Fruit fly (Drosophila melanogaster): ENCODE results near the gene disco-r.

disco-r gene

DNA sequence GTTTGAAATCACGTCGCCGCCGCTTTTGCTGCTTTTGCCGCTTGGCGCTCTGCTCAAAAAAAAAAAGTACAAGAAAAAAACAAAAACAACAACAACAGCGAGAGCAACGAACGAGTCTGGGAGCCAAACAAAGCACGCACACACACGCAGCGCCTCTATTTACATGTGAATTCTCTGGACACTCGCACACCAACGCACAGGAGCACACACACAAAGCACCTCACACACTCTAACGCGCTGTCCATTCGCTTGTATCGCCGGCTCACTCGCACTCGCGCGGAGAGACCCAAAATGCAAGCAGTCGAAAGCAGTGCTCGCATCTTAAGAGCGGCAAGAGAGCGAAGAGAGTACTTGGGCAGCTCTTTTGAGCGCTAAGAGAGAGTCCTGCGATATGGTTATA, at the start of gene disco-r (continued):
- TF ChIP-seq CG34422 (GFP tag; IDR thresholded peaks at IDR 0.05) (no peak; the same call in 2 of the 3 replicates), CG2120 (GFP tag; optimal IDR thresholded peaks at IDR 0.05) (no peak), CG9817 (tag; optimal IDR thresholded peaks at IDR 0.05) (no peak), Lim3 (GFP tag; IDR thresholded peaks at IDR 0.05) (no peak), CG6689 (GFP tag; IDR thresholded peaks at IDR 0.05) (no peak), CG10321 (GFP tag; IDR thresholded peaks at IDR 0.05) (peak; percentile 93), insv (GFP tag; optimal IDR thresholded peaks at IDR 0.05) (no peak), CG16779 (GFP tag; IDR thresholded peaks at IDR 0.05) (no peak), corto (GFP tag; optimal IDR thresholded peaks at IDR 0.05) (no peak), sisA (GFP tag; IDR thresholded peaks at IDR 0.05) (no peak), crc (GFP tag; optimal IDR thresholded peaks at IDR 0.05) (no peak), Dip3 (GFP tag; optimal IDR thresholded peaks at IDR 0.05) (no peak), CG9215 (GFP tag; IDR thresholded peaks at IDR 0.05) (no peak), CG11093 (GFP tag; IDR thresholded peaks at IDR 0.05) (no peak), CG13624 (GFP tag; optimal IDR thresholded peaks at IDR 0.05) (no peak), kay (GFP tag; optimal IDR thresholded peaks at IDR 0.05) (no peak), esg (GFP tag; conservative IDR thresholded peaks at IDR 0.05) (no peak), CG4360 (GFP tag; IDR thresholded peaks at IDR 0.05) (peak; percentile 89), Rfx (GFP tag; IDR thresholded peaks at IDR 0.05) (peak; percentile 22; the same call in 1 of the 2 replicates), CG6683 (GFP tag; optimal IDR thresholded peaks at IDR 0.05) (no peak), Ssrp (tag; optimal IDR thresholded peaks at IDR 0.05) (no peak), CG10366 (GFP tag; IDR thresholded peaks at IDR 0.05) (no peak), sqz (GFP tag; optimal IDR thresholded peaks at IDR 0.05) (peak; percentile 83), vvl (GFP tag; IDR thresholded peaks at IDR 0.05) (peak; percentile 48; the same call in 1 of the 2 replicates), Gsc (GFP tag; IDR thresholded peaks at IDR 0.05) (no peak), CG31388 (GFP tag; optimal IDR thresholded peaks at IDR 0.05) (no peak), slp2 (GFP tag; optimal IDR thresholded peaks at IDR 0.05) (no peak), Med (GFP tag) (peak; percentile 76), tx (GFP tag; optimal IDR thresholded peaks at IDR 0.05) (no peak), Nf-YC (tag; optimal IDR thresholded peaks at IDR 0.05) (peak; percentile 98), CG6654 (GFP tag; optimal IDR thresholded peaks at IDR 0.05) (no peak), pfk (GFP tag; optimal IDR thresholded peaks at IDR 0.05) (no peak), gce (GFP tag; IDR thresholded peaks at IDR 0.05) (no peak), z (GFP tag; IDR thresholded peaks at IDR 0.05) (no peak), CG17186 (GFP tag; optimal IDR thresholded peaks at IDR 0.05) (no peak), ken (GFP tag; IDR thresholded peaks at IDR 0.05) (no peak), hth (optimal IDR thresholded peaks at IDR 0.05) (no peak), grau (tag; optimal IDR thresholded peaks at IDR 0.05) (no peak), seq (GFP tag; IDR thresholded peaks at IDR 0.05) (peak; percentile 21; the same call in 1 of the 2 replicates), zfh1 (GFP tag; IDR thresholded peaks at IDR 0.05) (no peak), Optix (GFP tag; IDR thresholded peaks at IDR 0.05) (no peak), Sox100B (GFP tag; optimal IDR thresholded peaks at IDR 0.05) (no peak), tup (GFP tag; optimal IDR thresholded peaks at IDR 0.05) (no peak), CG10431 (GFP tag; optimal IDR thresholded peaks at IDR 0.05) (no peak), Adf1 (GFP tag; IDR thresholded peaks at IDR 0.05) (peak; percentile 92), Atf6 (GFP tag; IDR thresholded peaks at IDR 0.05) (no peak), prd (optimal IDR thresholded peaks at IDR 0.05) (no peak), prd (GFP tag; IDR thresholded peaks at IDR 0.05) (no peak), odd (GFP tag; optimal IDR thresholded peaks at IDR 0.05) (no peak), Ada2b (GFP tag; IDR thresholded peaks at IDR 0.05) (no peak), CG9876 (GFP tag; optimal IDR thresholded peaks at IDR 0.05) (no peak), nerfin-1 (tag; optimal IDR thresholded peaks at IDR 0.05) (no peak), CG11398 (GFP tag; optimal IDR thresholded peaks at IDR 0.05) (no peak), pita (GFP tag; optimal IDR thresholded peaks at IDR 0.05) (no peak)

Data from whole organism, embryonic.